Worm (Caenorhabditis elegans) whole organism, L2 larva: ENCODE results near the gene clec-252.
"Not testable (repeated sequence)": the region's sequence is repeated elsewhere in the genome, so short reads cannot be mapped to it uniquely, and the experiment has no call there.

Source experiments
- aly-2 ChIP-seq: fragments of 150-350 bp; optimal IDR thresholded peaks from 2 replicates; lab custom pipeline; 2014; ENCODE audit warnings: missing biosample characterization, missing genetic modification characterization
- ama-1 ChIP-seq: fragments of 150-350 bp; optimal IDR thresholded peaks from 2 replicates; lab custom pipeline; 2018; ENCODE audit warnings: inconsistent platforms
- ceh-82 ChIP-seq: fragments of 150-350 bp; optimal IDR thresholded peaks from 2 replicates; lab custom pipeline; 2014; ENCODE audit warnings: missing biosample characterization, missing genetic modification characterization
- crh-2 ChIP-seq: sonication (generic microtip); optimal IDR thresholded peaks from 2 replicates; lab custom pipeline; 2017; ENCODE audit warnings: missing biosample characterization, missing genetic modification characterization
- lin-13 ChIP-seq: fragments of 150-350 bp; optimal IDR thresholded peaks from 2 replicates; lab custom pipeline; 2014; ENCODE audit warnings: missing biosample characterization, missing genetic modification reagents, missing genetic modification characterization
- lsy-2 ChIP-seq, 2 experiments: fragments of 150-350 bp in 1 of 2; sonication (generic microtip) in 1 of 2; optimal IDR thresholded peaks; 2 replicates each; lab custom pipeline; 2014 to 2017; ENCODE audit warnings: missing biosample characterization in 2 of 2, missing genetic modification characterization in 2 of 2
- mab-5 ChIP-seq: fragments of 150-350 bp; optimal IDR thresholded peaks from 2 replicates; lab custom pipeline; 2014; ENCODE audit warnings: missing biosample characterization, missing genetic modification characterization
- mdl-1 ChIP-seq, 2 experiments: fragments of 150-350 bp in 1 of 2; sonication (generic microtip) in 1 of 2; optimal IDR thresholded peaks; 2 replicates each; lab custom pipeline; 2017; ENCODE audit warnings: missing biosample characterization in 2 of 2, missing genetic modification characterization in 2 of 2
- nhr-11 ChIP-seq: fragments of 150-350 bp; optimal IDR thresholded peaks from 2 replicates; lab custom pipeline; 2014; ENCODE audit warnings: missing biosample characterization, missing genetic modification characterization
- nhr-12 ChIP-seq: fragments of 150-350 bp; optimal IDR thresholded peaks from 2 replicates; lab custom pipeline; 2014; ENCODE audit warnings: missing biosample characterization, missing genetic modification characterization
- nhr-237 ChIP-seq: fragments of 150-350 bp; optimal IDR thresholded peaks from 2 replicates; lab custom pipeline; 2014; ENCODE audit warnings: missing biosample characterization, missing genetic modification characterization
- unc-62 ChIP-seq: fragments of 150-350 bp; optimal IDR thresholded peaks from 2 replicates; lab custom pipeline; 2014; ENCODE audit warnings: missing biosample characterization, missing genetic modification reagents, missing genetic modification characterization

ce11 chrV:18762044-18762443, 13.4 kb upstream of the clec-252 start, which contains the start of gene F11D11.22:
- not testable (repeated sequence) for TF ChIP-seq crh-2 (tag; lab: Kevin White, UChicago); lsy-2 (tag; optimal IDR thresholded peaks at IDR 0.05; lab: Kevin White, UChicago); ama-1 (lab: Kevin White, UChicago); nhr-12; unc-62; mab-5 (tag; lab: Kevin White, UChicago); mdl-1 (tag; optimal IDR thresholded peaks at IDR 0.05; lab: Kevin White, UChicago); nhr-237 (tag; lab: Kevin White, UChicago); lin-13 (GFP tag; lab: Kevin White, UChicago); nhr-11 (tag; lab: Kevin White, UChicago); aly-2 (tag; lab: Kevin White, UChicago); ceh-82 (tag; lab: Kevin White, UChicago)
